Worm (Caenorhabditis elegans) whole organism, early embryonic: ENCODE data around the gene F57G9.7.

Source experiments
- B0310.2 ChIP-seq: sonication (generic microtip); optimal IDR thresholded peaks from 2 replicates; lab custom pipeline; 2016; ENCODE audit warnings: mild to moderate bottlenecking, missing genetic modification characterization, missing compliant biosample characterization
- F13C5.2 ChIP-seq: sonication (generic microtip); optimal IDR thresholded peaks from 2 replicates; lab custom pipeline; 2017; ENCODE audit warnings: mild to moderate bottlenecking, missing genetic modification characterization, inconsistent platforms, missing compliant biosample characterization
- aly-1 ChIP-seq: sonication (generic microtip); optimal IDR thresholded peaks from 2 replicates; lab custom pipeline; 2016; ENCODE audit warnings: missing genetic modification characterization, missing compliant biosample characterization
- ama-1 ChIP-seq: fragments of 150-350 bp; optimal IDR thresholded peaks from 2 replicates; lab custom pipeline; 2014
- ceh-13 ChIP-seq: fragments of 200-800 bp; sonication (Bioruptor generic); optimal IDR thresholded peaks from 2 replicates; lab custom pipeline; 2018; ENCODE audit warnings: mild to moderate bottlenecking, missing genetic modification characterization, missing compliant biosample characterization
- ceh-36 ChIP-seq: sonication (generic microtip); optimal IDR thresholded peaks from 2 replicates; lab custom pipeline; 2016; ENCODE audit warnings: missing genetic modification characterization, inconsistent platforms, missing compliant biosample characterization
- ets-7 ChIP-seq: sonication (generic microtip); optimal IDR thresholded peaks from 2 replicates; lab custom pipeline; 2016; ENCODE audit warnings: missing genotype, missing genetic modification characterization, missing compliant biosample characterization
- flt-1 ChIP-seq: fragments of 200-800 bp; sonication (Bioruptor generic); IDR thresholded peaks from 2 replicates; pipeline ENCODE4 v1.3.6; 2022; ENCODE audit warnings: missing genetic modification characterization, missing compliant biosample characterization
- hmbx-1 ChIP-seq: sonication (generic microtip); optimal IDR thresholded peaks from 2 replicates; lab custom pipeline; 2016; ENCODE audit warnings: mild to moderate bottlenecking, missing genetic modification characterization, missing compliant biosample characterization
- hmg-4 ChIP-seq: fragments of 200-800 bp; sonication (Bioruptor generic); optimal IDR thresholded peaks from 2 replicates; lab custom pipeline; 2018; ENCODE audit warnings: mild to moderate bottlenecking, missing genetic modification characterization, missing compliant biosample characterization
- hnd-1 ChIP-seq: sonication (generic microtip); optimal IDR thresholded peaks from 2 replicates; lab custom pipeline; 2016; ENCODE audit warnings: missing genetic modification characterization, missing compliant biosample characterization
- pes-1 ChIP-seq: fragments of 200-800 bp; sonication (Bioruptor generic); IDR thresholded peaks from 2 replicates; pipeline ENCODE4 v1.3.6; 2022; ENCODE audit warnings: missing genetic modification reagents, missing genetic modification characterization, missing compliant biosample characterization
- scrt-1 ChIP-seq: fragments of 200-800 bp; sonication (Bioruptor generic); IDR thresholded peaks from 2 replicates; pipeline ENCODE4 v1.3.6; 2022; ENCODE audit warnings: missing genetic modification characterization, missing compliant biosample characterization
- sea-1 ChIP-seq: fragments of 200-800 bp; sonication (Bioruptor generic); conservative IDR thresholded peaks from 2 replicates; pipeline ENCODE4 v1.3.6; 2022; ENCODE audit warnings: missing genetic modification characterization, missing compliant biosample characterization
- tbx-11 ChIP-seq: fragments of 200-800 bp; sonication (Bioruptor generic); IDR thresholded peaks from 2 replicates; pipeline ENCODE4 v1.3.6; 2022; ENCODE audit warnings: missing genetic modification characterization, missing compliant biosample characterization
- tbx-37 ChIP-seq: fragments of 200-800 bp; sonication (Bioruptor generic); conservative IDR thresholded peaks from 2 replicates; pipeline ENCODE4 v1.3.6; 2022; ENCODE audit warnings: missing genetic modification reagents, missing genetic modification characterization, missing compliant biosample characterization
- tra-4 ChIP-seq: sonication (generic microtip); optimal IDR thresholded peaks from 2 replicates; lab custom pipeline; 2017; ENCODE audit warnings: missing genetic modification characterization, missing compliant biosample characterization

Gene F57G9.7

DNA sequence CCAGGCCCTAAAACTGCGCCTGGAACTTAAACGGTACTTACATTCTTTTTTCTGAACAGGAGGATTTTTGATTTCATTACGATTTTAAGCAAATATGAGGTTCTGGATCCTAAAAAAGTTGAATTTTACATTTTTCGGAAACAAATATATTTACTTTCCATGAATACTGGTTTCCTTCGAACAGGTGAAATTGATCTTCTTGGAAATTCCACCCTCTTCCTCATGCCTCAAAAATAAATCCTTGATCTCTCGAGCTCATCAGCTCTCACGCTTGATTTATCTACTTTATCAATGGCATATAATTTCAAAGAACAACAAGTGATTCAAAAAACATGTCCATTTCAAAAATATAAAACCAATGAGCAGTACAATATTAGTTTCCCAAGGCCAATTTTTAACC lies 10.1 kb downstream of the F57G9.7 start:
- TF ChIP-seq scrt-1 (no peak), ceh-36 (tag; lab: Kevin White, UChicago) (no peak), pes-1 (GFP tag; lab: Robert Waterston, UW) (no peak), tra-4 (tag; lab: Kevin White, UChicago) (no peak), F13C5.2 (tag; lab: Kevin White, UChicago) (no peak), ama-1 (no peak), tbx-11 (GFP tag; lab: Robert Waterston, UW) (no peak), hmbx-1 (tag; lab: Kevin White, UChicago) (no peak), hmg-4 (GFP tag; lab: Kevin White, UChicago) (no peak), B0310.2 (tag; lab: Kevin White, UChicago) (no peak), aly-1 (tag; lab: Kevin White, UChicago) (no peak)

DNA sequence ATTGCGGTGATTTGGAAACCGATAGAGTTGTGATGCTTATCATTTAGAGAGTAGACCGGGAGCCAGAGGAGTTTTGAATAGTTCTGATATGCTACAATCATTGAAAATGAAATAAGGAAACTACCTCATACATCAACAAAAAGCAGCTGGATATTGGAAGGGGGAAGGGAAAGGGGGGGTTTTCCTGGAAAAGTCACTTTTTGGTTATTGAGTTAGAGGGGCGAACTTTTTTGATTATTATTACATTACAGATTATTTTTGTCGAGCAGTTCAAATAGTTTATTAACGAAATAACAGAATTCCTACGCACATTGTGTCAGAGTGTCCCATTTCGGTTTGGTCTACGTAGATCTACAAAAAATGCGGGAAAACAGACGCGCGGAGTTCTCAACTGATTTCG lies 10.8 kb downstream of the F57G9.7 start, which contains the start of gene sre-42:
sre-42 (minus strand) TSS at position 101 of the 400 bp plus-strand sequence.
- TF ChIP-seq ceh-36 (tag; lab: Kevin White, UChicago) (no peak), tbx-11 (GFP tag; lab: Robert Waterston, UW) (no peak), scrt-1 (no peak), flt-1 (no peak)

DNA sequence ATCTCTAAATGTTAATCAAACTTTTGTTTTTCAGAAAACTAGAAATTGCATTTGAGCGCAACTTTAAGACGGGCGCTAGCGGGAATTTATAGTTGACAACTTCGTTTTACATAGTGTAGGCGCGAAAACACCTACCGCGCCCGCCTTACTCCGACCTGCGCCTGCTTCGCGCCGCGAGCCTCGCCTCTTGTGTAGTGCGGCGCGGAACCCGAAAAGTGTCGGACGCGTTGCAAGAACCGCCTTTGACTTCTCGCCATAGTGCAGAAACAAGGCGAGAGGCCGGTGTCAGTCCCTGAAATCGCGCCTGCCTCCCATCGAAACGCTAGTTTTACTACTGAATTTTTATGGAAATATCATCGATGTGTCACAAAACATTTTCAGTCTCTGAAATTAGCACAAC lies 11.7 kb downstream of the F57G9.7 start:
- TF ChIP-seq sea-1 (GFP tag; lab: Robert Waterston, UW), result no peak
- TF ChIP-seq tbx-11 (GFP tag; lab: Robert Waterston, UW), result no peak
- no peak for TF ChIP-seq flt-1
- TF ChIP-seq tbx-37 (GFP tag; lab: Robert Waterston, UW), result no peak
- TF ChIP-seq hmbx-1 (tag; lab: Kevin White, UChicago), result no peak
- no peak for TF ChIP-seq pes-1 (GFP tag; lab: Robert Waterston, UW)
- no peak for TF ChIP-seq B0310.2 (tag; lab: Kevin White, UChicago)
- TF ChIP-seq scrt-1, result no peak
- no peak for TF ChIP-seq ceh-36 (tag; lab: Kevin White, UChicago)
- no peak for TF ChIP-seq ets-7 (tag; lab: Kevin White, UChicago)
- TF ChIP-seq aly-1 (tag; lab: Kevin White, UChicago), result no peak

DNA sequence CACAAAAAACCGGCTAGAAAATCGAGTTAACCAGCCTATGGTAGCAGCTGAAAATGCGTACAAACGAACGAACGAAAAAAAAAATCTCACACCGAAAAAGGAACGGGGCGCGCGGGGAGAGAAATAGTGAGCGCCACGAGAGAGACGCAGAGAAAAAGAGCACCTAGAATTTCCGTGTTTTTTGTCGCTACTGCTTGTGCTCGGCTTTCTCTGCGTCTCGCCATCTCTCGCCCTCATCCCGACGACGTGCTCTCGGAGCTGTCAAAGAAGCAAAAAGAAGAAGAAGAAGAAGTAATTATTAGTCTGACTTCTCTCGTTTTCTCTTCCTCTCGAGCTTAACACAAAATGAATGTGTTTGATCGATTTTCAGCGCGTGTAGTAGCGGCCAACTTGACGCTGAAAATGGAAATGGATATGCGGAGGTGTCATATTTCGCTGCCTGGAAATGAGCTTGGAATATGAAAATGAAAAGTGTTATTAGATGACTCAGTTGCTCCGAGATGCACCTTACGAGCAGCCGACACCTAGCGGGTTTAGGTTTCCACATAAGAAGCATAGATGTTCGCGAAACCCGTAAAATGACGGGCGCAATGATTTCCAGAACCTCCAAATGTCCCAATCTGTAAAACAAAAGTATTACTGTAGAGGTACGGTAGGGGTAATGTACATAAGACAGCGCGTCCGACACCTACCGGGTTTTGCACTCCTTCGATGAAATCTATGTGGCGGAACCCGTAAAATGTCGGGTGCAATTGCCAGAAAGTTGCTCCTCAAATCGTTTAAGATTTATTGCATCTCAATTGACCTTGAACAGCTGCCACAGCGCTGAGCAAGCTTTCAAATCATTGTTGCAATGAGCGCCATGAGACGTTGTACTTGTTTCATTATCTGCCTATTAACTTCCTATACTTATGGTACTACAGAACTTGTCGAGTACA lies 14.7 kb downstream of the F57G9.7 start, which contains the start of gene btb-14:
btb-14 (plus strand) TSS at position 839 of the 938 bp plus-strand sequence.
- TF ChIP-seq ceh-13 (GFP tag; lab: Kevin White, UChicago) (no peak), flt-1 (no peak), pes-1 (GFP tag; lab: Robert Waterston, UW) (no peak), B0310.2 (tag; lab: Kevin White, UChicago) (no peak), tbx-37 (GFP tag; lab: Robert Waterston, UW) (no peak), ceh-36 (tag; lab: Kevin White, UChicago) (no peak), aly-1 (tag; lab: Kevin White, UChicago) (no peak), hmg-4 (GFP tag; lab: Kevin White, UChicago) (no peak), scrt-1 (no peak), ama-1 (no peak), tbx-11 (GFP tag; lab: Robert Waterston, UW) (no peak)

DNA sequence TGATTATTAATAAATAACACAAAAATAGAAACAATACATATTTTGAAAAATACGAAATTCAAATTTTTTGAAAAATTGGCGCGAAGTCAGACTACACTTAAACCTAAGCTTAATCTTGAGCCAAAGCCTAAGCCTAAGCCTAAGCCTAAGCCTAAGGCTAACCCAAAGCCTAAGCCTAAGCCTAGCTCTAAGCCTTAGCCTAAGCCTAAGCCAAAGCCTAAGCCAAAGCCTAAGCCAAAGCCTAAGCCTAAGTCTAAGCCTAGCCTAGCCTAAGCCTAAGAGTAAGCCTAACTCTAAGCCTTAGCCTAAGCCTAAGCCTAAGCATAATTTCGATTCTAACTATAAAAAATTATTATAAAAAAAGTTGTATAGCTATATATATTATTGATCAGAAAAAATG lies 16.7 kb downstream of the F57G9.7 start:
- TF ChIP-seq ama-1 (no peak), ceh-36 (tag; lab: Kevin White, UChicago) (peak; percentile 76), aly-1 (tag; lab: Kevin White, UChicago) (no peak), flt-1 (no peak), ceh-13 (GFP tag; lab: Kevin White, UChicago) (no peak)

DNA sequence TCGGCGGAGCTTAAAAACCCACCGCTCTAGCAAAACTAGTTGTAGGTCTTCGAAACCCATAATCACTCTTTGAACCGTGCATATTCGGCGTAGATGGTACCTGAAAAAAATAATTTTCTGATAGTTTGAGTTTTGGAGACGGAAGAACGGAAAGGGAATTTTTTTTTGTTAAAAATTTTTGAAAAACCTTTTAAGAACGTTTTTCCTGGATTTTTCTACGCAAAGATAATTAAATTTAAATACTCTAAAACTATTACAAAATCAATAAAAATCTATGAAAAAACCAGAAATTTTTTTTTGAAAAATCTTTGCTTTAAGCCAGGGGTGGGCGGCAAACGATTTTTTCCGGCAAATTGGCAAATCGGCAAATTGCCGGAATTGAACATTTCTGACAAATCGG lies 18.1 kb downstream of the F57G9.7 start, which contains the start of gene marc-5:
marc-5 (minus strand) TSS at position 101 of the 400 bp plus-strand sequence.
- no peak for TF ChIP-seq pes-1 (GFP tag; lab: Robert Waterston, UW)
- no peak for TF ChIP-seq sea-1 (GFP tag; lab: Robert Waterston, UW)
- no peak for TF ChIP-seq scrt-1
- TF ChIP-seq tbx-37 (GFP tag; lab: Robert Waterston, UW), result no peak
- no peak for TF ChIP-seq aly-1 (tag; lab: Kevin White, UChicago)
- no peak for TF ChIP-seq ets-7 (tag; lab: Kevin White, UChicago)
- TF ChIP-seq B0310.2 (tag; lab: Kevin White, UChicago), result no peak
- TF ChIP-seq flt-1, result no peak
- TF ChIP-seq ceh-36 (tag; lab: Kevin White, UChicago), result no peak
- no peak for TF ChIP-seq ama-1
- no peak for TF ChIP-seq F13C5.2 (tag; lab: Kevin White, UChicago)
- no peak for TF ChIP-seq hnd-1

DNA sequence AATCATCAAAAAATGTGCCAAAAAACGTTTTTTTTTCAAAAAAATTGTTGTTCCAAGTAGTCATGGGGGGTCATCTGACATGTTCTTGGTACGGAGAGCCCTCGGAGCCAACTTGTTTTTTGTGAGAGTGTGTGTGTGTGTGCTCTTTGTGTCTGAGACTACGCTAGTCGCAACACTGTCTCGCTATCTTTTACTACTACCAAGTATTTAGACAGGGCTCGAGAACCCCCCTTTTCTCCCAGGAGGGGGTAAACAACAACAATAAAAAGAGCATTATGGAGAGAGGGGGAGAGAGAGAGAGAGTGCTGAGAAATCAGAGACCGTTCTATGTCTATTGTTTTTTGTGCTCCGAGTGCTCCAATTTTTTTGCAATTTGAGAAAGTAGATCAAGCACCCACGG lies 18.8 kb downstream of the F57G9.7 start:
- TF ChIP-seq B0310.2 (tag; lab: Kevin White, UChicago), result no peak
- no peak for TF ChIP-seq F13C5.2 (tag; lab: Kevin White, UChicago)
- no peak for TF ChIP-seq tra-4 (tag; lab: Kevin White, UChicago)
- TF ChIP-seq ama-1, result no peak
- no peak for TF ChIP-seq hnd-1
- TF ChIP-seq hmg-4 (GFP tag; lab: Kevin White, UChicago), result no peak
- TF ChIP-seq scrt-1, result no peak
- TF ChIP-seq ceh-13 (GFP tag; lab: Kevin White, UChicago), result no peak
- TF ChIP-seq tbx-11 (GFP tag; lab: Robert Waterston, UW), result no peak
- no peak for TF ChIP-seq pes-1 (GFP tag; lab: Robert Waterston, UW)
- no peak for TF ChIP-seq aly-1 (tag; lab: Kevin White, UChicago)
- no peak for TF ChIP-seq flt-1
- no peak for TF ChIP-seq ceh-36 (tag; lab: Kevin White, UChicago)
- no peak for TF ChIP-seq tbx-37 (GFP tag; lab: Robert Waterston, UW)
- TF ChIP-seq ets-7 (tag; lab: Kevin White, UChicago), result no peak
- TF ChIP-seq sea-1 (GFP tag; lab: Robert Waterston, UW), result no peak
- TF ChIP-seq hmbx-1 (tag; lab: Kevin White, UChicago), result no peak
